Worm (Caenorhabditis elegans) whole organism, early embryonic: Measurements from ENCODE around the gene fbxc-52.

Source experiments
- B0310.2 ChIP-seq: sonication (generic microtip); optimal IDR thresholded peaks from 2 replicates; lab custom pipeline; 2016; ENCODE audit warnings: mild to moderate bottlenecking, missing genetic modification characterization, missing compliant biosample characterization
- ama-1 ChIP-seq: fragments of 150-350 bp; optimal IDR thresholded peaks from 2 replicates; lab custom pipeline; 2014
- hmg-4 ChIP-seq: fragments of 200-800 bp; sonication (Bioruptor generic); optimal IDR thresholded peaks from 2 replicates; lab custom pipeline; 2018; ENCODE audit warnings: mild to moderate bottlenecking, missing genetic modification characterization, missing compliant biosample characterization
- pes-1 ChIP-seq: fragments of 200-800 bp; sonication (Bioruptor generic); IDR thresholded peaks from 2 replicates; pipeline ENCODE4 v1.3.6; 2022; ENCODE audit warnings: missing genetic modification reagents, missing genetic modification characterization, missing compliant biosample characterization
- tbx-11 ChIP-seq: fragments of 200-800 bp; sonication (Bioruptor generic); IDR thresholded peaks from 2 replicates; pipeline ENCODE4 v1.3.6; 2022; ENCODE audit warnings: missing genetic modification characterization, missing compliant biosample characterization

DNA sequence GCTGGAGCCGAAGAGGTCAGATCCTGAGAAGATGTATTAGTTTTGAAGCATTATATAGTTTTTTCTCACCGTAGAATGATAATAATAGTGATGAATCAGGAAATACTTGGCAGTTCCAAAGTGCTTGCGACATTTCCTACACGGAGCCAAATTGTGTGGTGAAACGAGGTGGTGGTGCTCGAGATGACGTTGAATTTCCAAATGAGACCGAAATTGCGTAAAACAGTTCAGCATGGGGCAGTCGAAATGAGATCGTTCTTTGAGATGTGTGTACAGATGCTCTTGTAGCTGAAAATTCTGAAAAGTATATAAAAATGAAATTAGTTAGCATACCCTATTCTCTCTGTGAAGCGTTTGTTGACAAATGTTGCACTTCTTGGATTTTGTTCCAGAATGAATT is 10.9 kb downstream of the fbxc-52 start, which contains the start of gene C46E10.8:
- no peak for TF ChIP-seq pes-1
- TF ChIP-seq ama-1, result no peak
- TF ChIP-seq tbx-11 (GFP tag; lab: Robert Waterston, UW), result no peak
- TF ChIP-seq B0310.2 (tag; lab: Kevin White, UChicago), result no peak
- no peak for TF ChIP-seq hmg-4 (GFP tag; lab: Kevin White, UChicago)
